Worm (Caenorhabditis elegans) whole organism, mixed stage, embryonic: Measurements from ENCODE around the gene C15H11.10.

ENCODE experiments used
- elt-3 ChIP-seq: fragments of 150-350 bp; optimal IDR thresholded peaks from 2 replicates; lab custom pipeline; 2014; ENCODE audit warnings: missing biosample characterization, missing genetic modification characterization
- lin-13 ChIP-seq: fragments of 150-350 bp; optimal IDR thresholded peaks from 2 replicates; lab custom pipeline; 2014; ENCODE audit warnings: missing biosample characterization, missing genetic modification characterization
- lsy-2 ChIP-seq: fragments of 150-350 bp; optimal IDR thresholded peaks from 2 replicates; lab custom pipeline; 2014; ENCODE audit warnings: missing biosample characterization, missing genetic modification characterization
- nhr-237 ChIP-seq: fragments of 150-350 bp; optimal IDR thresholded peaks from 2 replicates; lab custom pipeline; 2014; ENCODE audit warnings: missing biosample characterization, missing genetic modification characterization
- nhr-28 ChIP-seq: fragments of 150-350 bp; optimal IDR thresholded peaks from 2 replicates; lab custom pipeline; 2014; ENCODE audit warnings: missing biosample characterization, missing genetic modification characterization
- pha-4 ChIP-seq: fragments of 150-350 bp; optimal IDR thresholded peaks from 2 replicates; lab custom pipeline; 2018; ENCODE audit warnings: missing biosample characterization, missing genetic modification reagents, missing genetic modification characterization
- tbx-8 ChIP-seq: fragments of 200-800 bp; sonication (Bioruptor generic); optimal IDR thresholded peaks from 2 replicates; lab custom pipeline; 2018; ENCODE audit warnings: mild to moderate bottlenecking, missing genetic modification characterization, moderate library complexity, missing compliant biosample characterization
- unc-39 ChIP-seq: fragments of 150-350 bp; optimal IDR thresholded peaks from 2 replicates; lab custom pipeline; 2014; ENCODE audit warnings: missing biosample characterization, missing genetic modification characterization
- zip-8 ChIP-seq: fragments of 150-350 bp; optimal IDR thresholded peaks from 2 replicates; lab custom pipeline; 2014; ENCODE audit warnings: missing biosample characterization, missing genetic modification characterization

DNA sequence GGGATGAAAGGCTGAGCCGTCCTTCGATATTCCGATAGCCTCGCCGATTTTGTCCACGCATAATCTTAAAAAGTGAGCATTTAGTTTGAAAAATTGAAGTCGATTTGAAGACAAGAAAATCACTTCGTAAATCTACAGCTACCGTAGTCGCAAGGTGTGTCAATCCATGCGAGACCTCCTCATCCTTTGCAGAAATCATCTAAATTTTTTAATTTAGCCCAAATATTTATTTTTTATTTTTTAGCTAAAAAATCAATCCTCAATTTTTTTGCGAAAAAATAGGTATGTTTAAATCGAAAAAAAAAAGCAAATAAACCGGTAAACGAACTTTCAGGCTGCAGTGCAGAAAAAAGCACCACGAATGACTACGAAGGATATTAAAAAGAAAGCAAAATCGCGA lies 25.8 kb downstream of the C15H11.10 start, which contains the start of the genes nxf-2 and set-31:
- TF ChIP-seq elt-3 (tag; lab: Kevin White, UChicago) (no peak), lsy-2 (tag; lab: Kevin White, UChicago) (no peak), nhr-28 (tag; lab: Kevin White, UChicago) (no peak), unc-39 (no peak), lin-13 (no peak), pha-4 (no peak), zip-8 (tag; lab: Kevin White, UChicago) (no peak), nhr-237 (no peak), tbx-8 (no peak)
